Fruit fly (Drosophila melanogaster) whole organism, embryonic: ENCODE data around the gene I-2.

Experiments used
- BEAF-32 ChIP-seq: fragments of 200-800 bp; sonication (Bioruptor generic); optimal IDR thresholded peaks from 3 replicates; lab custom pipeline; 2017; ENCODE audit warnings: missing biosample characterization, missing genetic modification characterization, mild to moderate bottlenecking, moderate library complexity, missing genetic modification reagents
- BtbVII ChIP-seq: fragments of 200-800 bp; sonication (Bioruptor generic); optimal IDR thresholded peaks from 3 replicates; lab custom pipeline; 2017; ENCODE audit warnings: missing biosample characterization, mild to moderate bottlenecking, missing genetic modification characterization
- CG10654 ChIP-seq: fragments of 200-800 bp; sonication (Bioruptor generic); optimal IDR thresholded peaks from 2 replicates; lab custom pipeline; 2016; ENCODE audit warnings: missing biosample characterization, missing genetic modification characterization
- CG12219 ChIP-seq: fragments of 200-800 bp; sonication (Bioruptor generic); optimal IDR thresholded peaks from 3 replicates; lab custom pipeline; 2018; ENCODE audit warnings: missing biosample characterization, mild to moderate bottlenecking, missing genetic modification characterization
- CG12391 ChIP-seq: fragments of 200-800 bp; sonication (Bioruptor generic); optimal IDR thresholded peaks from 3 replicates; lab custom pipeline; 2018; ENCODE audit warnings: missing biosample characterization, mild to moderate bottlenecking, missing genetic modification characterization, moderate library complexity
- CG15073 ChIP-seq: fragments of 200-800 bp; sonication (Bioruptor generic); optimal IDR thresholded peaks from 2 replicates; lab custom pipeline; 2016; ENCODE audit warnings: missing biosample characterization, missing genetic modification characterization
- CG1602 ChIP-seq: fragments of 200-800 bp; sonication (Bioruptor generic); optimal IDR thresholded peaks from 3 replicates; lab custom pipeline; 2016; ENCODE audit warnings: missing biosample characterization, missing genetic modification characterization
- CG16813 ChIP-seq: fragments of 200-800 bp; sonication (Bioruptor generic); IDR thresholded peaks from 3 replicates; pipeline ENCODE4 v1.3.6; 2022; ENCODE audit warnings: missing biosample characterization, missing genetic modification characterization; ENCODE audit not compliant: partially characterized antibody
- CG17186 ChIP-seq: fragments of 200-800 bp; sonication (Bioruptor generic); optimal IDR thresholded peaks from 3 replicates; lab custom pipeline; 2017; ENCODE audit warnings: missing biosample characterization, missing genetic modification reagents, missing genetic modification characterization
- CG17359 ChIP-seq: fragments of 200-800 bp; sonication (Bioruptor generic); optimal IDR thresholded peaks from 3 replicates; lab custom pipeline; 2018; ENCODE audit warnings: missing biosample characterization, mild to moderate bottlenecking, missing genetic modification characterization, moderate library complexity
- CG17829 ChIP-seq: fragments of 200-800 bp; optimal IDR thresholded peaks from 2 replicates; lab custom pipeline; 2019; ENCODE audit warnings: missing biosample characterization, mild to moderate bottlenecking, missing genetic modification characterization, moderate library complexity
- CG2202 ChIP-seq: fragments of 200-800 bp; sonication (Bioruptor generic); optimal IDR thresholded peaks from 2 replicates; lab custom pipeline; 2018; ENCODE audit warnings: missing biosample characterization, mild to moderate bottlenecking, missing genetic modification characterization
- CG32532 ChIP-seq: fragments of 200-800 bp; sonication (Bioruptor generic); IDR thresholded peaks from 2 replicates; pipeline ENCODE4 v1.3.6; 2022; ENCODE audit warnings: missing biosample characterization, missing genetic modification characterization
- CG34224 ChIP-seq: fragments of 200-800 bp; sonication (Bioruptor generic); IDR thresholded peaks from 3 replicates; pipeline ENCODE4 v1.3.6; 2022; ENCODE audit warnings: missing biosample characterization, missing genetic modification characterization; ENCODE audit not compliant: partially characterized antibody
- CG34376 ChIP-seq: fragments of 200-800 bp; sonication (Bioruptor generic); optimal IDR thresholded peaks from 2 replicates; lab custom pipeline; 2018; ENCODE audit warnings: missing biosample characterization, mild to moderate bottlenecking, missing genetic modification characterization
- CG4328 ChIP-seq: fragments of 200-800 bp; sonication (Bioruptor generic); optimal IDR thresholded peaks from 3 replicates; lab custom pipeline; 2017; ENCODE audit warnings: missing biosample characterization, missing genetic modification reagents, missing genetic modification characterization
- CG7372 ChIP-seq: fragments of 200-800 bp; sonication (Bioruptor generic); IDR thresholded peaks from 2 replicates; pipeline ENCODE4 v1.3.6; 2022; ENCODE audit warnings: missing biosample characterization, missing genetic modification characterization
- CG8281 ChIP-seq: fragments of 200-800 bp; sonication (Bioruptor generic); optimal IDR thresholded peaks from 2 replicates; lab custom pipeline; 2018; ENCODE audit warnings: missing biosample characterization, mild to moderate bottlenecking, missing genetic modification characterization, moderate library complexity
- CG9876 ChIP-seq: fragments of 200-800 bp; sonication (Bioruptor generic); optimal IDR thresholded peaks from 2 replicates; lab custom pipeline; 2016; ENCODE audit warnings: missing biosample characterization, missing genetic modification characterization
- CG9932 ChIP-seq: fragments of 200-800 bp; sonication (Bioruptor generic); IDR thresholded peaks from 2 replicates; pipeline ENCODE4 v1.3.6; 2022; ENCODE audit warnings: missing biosample characterization, missing genetic modification characterization
- Dfd ChIP-seq, 2 experiments: fragments of >200 bp; optimal IDR thresholded peaks; 2 replicates each; lab custom pipeline; 2017; ENCODE audit warnings: missing biosample characterization in 2 of 2, missing genetic modification characterization in 2 of 2
- Eip74EF ChIP-seq, 2 experiments: fragments of 200-800 bp in 1 of 2; fragments of >200 bp in 1 of 2; sonication (Bioruptor generic) in 1 of 2; optimal IDR thresholded peaks; 2 replicates each; lab custom pipeline; 2017 to 2019; ENCODE audit warnings: missing biosample characterization in 2 of 2, missing genetic modification characterization in 2 of 2, mild to moderate bottlenecking in 1 of 2, moderate library complexity in 1 of 2
- Ets65A ChIP-seq: fragments of 200-800 bp; sonication (Bioruptor generic); peaks from one replicate; lab custom pipeline; 2016; ENCODE audit warnings: missing biosample characterization, missing genetic modification characterization
- GATAe ChIP-seq: fragments of 200-800 bp; sonication (Bioruptor generic); conservative IDR thresholded peaks from 2 replicates; pipeline ENCODE4 v1.3.6; 2022; ENCODE audit warnings: missing biosample characterization, missing genetic modification characterization
- HLH3B ChIP-seq: fragments of 200-800 bp; sonication (Bioruptor generic); IDR thresholded peaks from 2 replicates; pipeline ENCODE4 v1.3.6; 2022; ENCODE audit warnings: missing biosample characterization, missing genetic modification characterization
- HLH4C ChIP-seq: fragments of 200-800 bp; sonication (Bioruptor generic); IDR thresholded peaks from 3 replicates; pipeline ENCODE4 v1.3.6; 2022; ENCODE audit warnings: missing biosample characterization, missing genetic modification characterization; ENCODE audit not compliant: partially characterized antibody
- Hmx ChIP-seq: fragments of 200-800 bp; sonication (Bioruptor generic); optimal IDR thresholded peaks from 2 replicates; lab custom pipeline; 2016; ENCODE audit warnings: missing biosample characterization, missing genetic modification characterization
- Lim3 ChIP-seq: fragments of 200-800 bp; sonication (Bioruptor generic); IDR thresholded peaks from 2 replicates; pipeline ENCODE4 v1.3.6; 2022; ENCODE audit warnings: missing biosample characterization, missing genetic modification characterization
- MTF-1 ChIP-seq: fragments of 200-800 bp; sonication (Bioruptor generic); optimal IDR thresholded peaks from 2 replicates; lab custom pipeline; 2018; ENCODE audit warnings: missing biosample characterization, mild to moderate bottlenecking, missing genetic modification characterization, borderline replicate concordance
- NC2β ChIP-seq: fragments of 200-800 bp; sonication (Bioruptor generic); optimal IDR thresholded peaks from 2 replicates; lab custom pipeline; 2016; ENCODE audit warnings: missing biosample characterization, missing genetic modification characterization
- Nf-YB ChIP-seq: fragments of 200-800 bp; sonication (Bioruptor generic); optimal IDR thresholded peaks from 3 replicates; lab custom pipeline; 2019; ENCODE audit warnings: missing biosample characterization, mild to moderate bottlenecking, missing genetic modification characterization, moderate library complexity
- Sry-β ChIP-seq: fragments of 200-800 bp; sonication (Bioruptor generic); optimal IDR thresholded peaks from 2 replicates; lab custom pipeline; 2018; ENCODE audit warnings: missing biosample characterization, mild to moderate bottlenecking, missing genetic modification characterization, moderate library complexity
- YL-1 ChIP-seq: fragments of 200-800 bp; sonication (Bioruptor generic); optimal IDR thresholded peaks from 3 replicates; lab custom pipeline; 2017; ENCODE audit warnings: missing biosample characterization, mild to moderate bottlenecking, missing genetic modification characterization
- az2 ChIP-seq: fragments of 200-800 bp; sonication (Bioruptor generic); optimal IDR thresholded peaks from 3 replicates; lab custom pipeline; 2016; ENCODE audit warnings: missing biosample characterization, missing genetic modification characterization
- bigmax ChIP-seq: fragments of 200-800 bp; sonication (Bioruptor generic); optimal IDR thresholded peaks from 2 replicates; lab custom pipeline; 2018; ENCODE audit warnings: missing biosample characterization, mild to moderate bottlenecking, missing genetic modification characterization
- cg ChIP-seq: fragments of 200-800 bp; sonication (Bioruptor generic); optimal IDR thresholded peaks from 3 replicates; lab custom pipeline; 2019; ENCODE audit warnings: missing biosample characterization, mild to moderate bottlenecking, missing genetic modification characterization, moderate library complexity
- cwo ChIP-seq: fragments of 200-800 bp; sonication (Bioruptor generic); optimal IDR thresholded peaks from 3 replicates; lab custom pipeline; 2017; ENCODE audit warnings: missing biosample characterization, missing genetic modification characterization, mild to moderate bottlenecking, moderate library complexity, missing genetic modification reagents
- en ChIP-seq: fragments of 200-800 bp; sonication (Bioruptor generic); optimal IDR thresholded peaks from 2 replicates; lab custom pipeline; 2016; ENCODE audit warnings: missing biosample characterization, missing genetic modification characterization
- eyg ChIP-seq: fragments of 200-800 bp; sonication (Bioruptor generic); optimal IDR thresholded peaks from 3 replicates; lab custom pipeline; 2016; ENCODE audit warnings: missing biosample characterization, missing genetic modification characterization
- fd102C ChIP-seq: fragments of 200-800 bp; sonication (Bioruptor generic); optimal IDR thresholded peaks from 2 replicates; lab custom pipeline; 2018; ENCODE audit warnings: missing biosample characterization, mild to moderate bottlenecking, missing genetic modification characterization, moderate library complexity
- gro ChIP-seq: fragments of 200-800 bp; sonication (Bioruptor generic); optimal IDR thresholded peaks from 2 replicates; lab custom pipeline; 2016; ENCODE audit warnings: missing biosample characterization, missing genetic modification characterization
- jigr1 ChIP-seq: fragments of 200-800 bp; sonication (Bioruptor generic); IDR thresholded peaks from 3 replicates; pipeline ENCODE4 v1.3.6; 2022; ENCODE audit warnings: missing biosample characterization, missing genetic modification characterization
- luna ChIP-seq: fragments of 200-800 bp; sonication (Bioruptor generic); optimal IDR thresholded peaks from 2 replicates; lab custom pipeline; 2016; ENCODE audit warnings: missing biosample characterization, missing genetic modification characterization
- otp ChIP-seq: fragments of 200-800 bp; sonication (Bioruptor generic); IDR thresholded peaks from 3 replicates; pipeline ENCODE4, ENCODE4 v1.3.6; 2022; ENCODE audit warnings: missing biosample characterization, missing genetic modification characterization
- pfk ChIP-seq: fragments of 200-800 bp; sonication (Bioruptor generic); optimal IDR thresholded peaks from 2 replicates; lab custom pipeline; 2018; ENCODE audit warnings: missing biosample characterization, mild to moderate bottlenecking, missing genetic modification characterization, moderate library complexity
- prd ChIP-seq, 3 experiments: fragments of >200 bp in 2 of 3; fragments of 200-800 bp in 1 of 3; sonication (Bioruptor generic) in 1 of 3; optimal IDR thresholded peaks in 2 of 3; IDR thresholded peaks in 1 of 3; 2 replicates in 2 of 3; 3 replicates in 1 of 3; pipeline versions ENCODE4 v1.3.6 to Lab custom; 2017 to 2022; ENCODE audit warnings: missing biosample characterization in 1 of 3, missing genetic modification characterization in 1 of 3
- run ChIP-seq: fragments of 200-800 bp; sonication (Bioruptor generic); optimal IDR thresholded peaks from 3 replicates; lab custom pipeline; 2018; ENCODE audit warnings: missing biosample characterization, mild to moderate bottlenecking, missing genetic modification characterization
- ttk ChIP-seq: fragments of 200-800 bp; sonication (Bioruptor generic); IDR thresholded peaks from 2 replicates; pipeline ENCODE4 v2.1.2; 2022; ENCODE audit warnings: missing biosample characterization, missing genetic modification characterization
- vnd ChIP-seq: fragments of 200-800 bp; sonication (Bioruptor generic); IDR thresholded peaks from 3 replicates; pipeline ENCODE4 v1.3.6; 2022; ENCODE audit warnings: missing biosample characterization, missing genetic modification characterization; ENCODE audit not compliant: partially characterized antibody

The I-2 gene

dm6 chr3L:9847420-9847977 is 10.9 kb upstream of the I-2 start (continued):
- TF ChIP-seq prd (optimal IDR thresholded peaks at IDR 0.05; lab: Kevin White, UChicago) (no peak), prd (GFP tag; IDR thresholded peaks at IDR 0.05; lab: Robert Waterston, UW) (peak; percentile 52; the same call in 1 of the 3 replicates), otp (GFP tag; lab: Robert Waterston, UW) (peak; percentile 21; the same call in 1 of the 3 replicates), YL-1 (GFP tag; lab: Kevin White, UChicago) (no peak), Nf-YB (GFP tag; lab: Kevin White, UChicago) (peak; percentile 12), HLH3B (GFP tag; lab: Robert Waterston, UW) (peak; percentile 59; the same call in 1 of the 2 replicates), Dfd (GFP tag; optimal IDR thresholded peaks at IDR 0.05; lab: Kevin White, UChicago) (no peak), cg (GFP tag; lab: Kevin White, UChicago) (no peak), CG2202 (no peak), gro (peak; percentile 85), ttk (peak; percentile 48), jigr1 (no peak), Ets65A (GFP tag; lab: Kevin White, UChicago) (peak; percentile 87), CG9876 (GFP tag; lab: Kevin White, UChicago) (no peak), CG4328 (GFP tag; lab: Kevin White, UChicago) (peak; percentile 29), HLH4C (no peak), vnd (GFP tag; lab: Robert Waterston, UW) (no peak), bigmax (GFP tag; lab: Kevin White, UChicago) (no peak), en (GFP tag; lab: Kevin White, UChicago) (no peak), CG7372 (GFP tag; lab: Robert Waterston, UW) (peak; percentile 53; the same call in 1 of the 2 replicates), CG17186 (GFP tag; lab: Kevin White, UChicago) (no peak), CG10654 (GFP tag; lab: Kevin White, UChicago) (no peak), CG15073 (GFP tag; lab: Kevin White, UChicago) (no peak), pfk (no peak), eyg (GFP tag; lab: Kevin White, UChicago) (peak; percentile 17), MTF-1 (GFP tag; lab: Kevin White, UChicago) (no peak), CG9932 (GFP tag; lab: Robert Waterston, UW) (peak; percentile 80), fd102C (GFP tag; lab: Kevin White, UChicago) (no peak), CG12219 (peak; percentile 19), CG16813 (no peak), CG8281 (tag; lab: Kevin White, UChicago) (no peak), CG34224 (GFP tag; lab: Robert Waterston, UW) (no peak), BtbVII (peak; percentile 42), CG17829 (tag; lab: Kevin White, UChicago) (peak; percentile 9), GATAe (GFP tag; lab: Robert Waterston, UW) (no peak), NC2β (GFP tag; lab: Kevin White, UChicago) (no peak), run (tag; lab: Kevin White, UChicago) (no peak), BEAF-32 (GFP tag; lab: Kevin White, UChicago) (no peak), az2 (GFP tag; lab: Kevin White, UChicago) (peak; percentile 17), CG34376 (GFP tag; lab: Kevin White, UChicago) (no peak), cwo (GFP tag; lab: Kevin White, UChicago) (peak; percentile 55), Lim3 (GFP tag; lab: Robert Waterston, UW) (no peak), CG17359 (tag; lab: Kevin White, UChicago) (peak; percentile 62), luna (GFP tag; lab: Kevin White, UChicago) (no peak), Sry-β (no peak), CG12391 (peak; percentile 19), Eip74EF (GFP tag; optimal IDR thresholded peaks at IDR 0.05; lab: Kevin White, UChicago) (no peak), CG32532 (GFP tag; lab: Robert Waterston, UW) (peak; percentile 71), Hmx (GFP tag; lab: Kevin White, UChicago) (no peak), CG1602 (no peak)
